Fruit fly (Drosophila melanogaster): ENCODE results near the gene Ir85a.

Ir85a gene

dm6 chr3R:8810397-8811184 is 16.1 kb downstream of the Ir85a start (continued):
- TF ChIP-seq Spps (tag; optimal IDR thresholded peaks at IDR 0.05), result peak; percentile 33
- TF ChIP-seq Scr (GFP tag; IDR thresholded peaks at IDR 0.05; ENCODE audit: partially characterized antibody), result no peak
- TF ChIP-seq Eip74EF (GFP tag; optimal IDR thresholded peaks at IDR 0.05), result peak in 1 of 2 experiments; percentile 65
- no peak for TF ChIP-seq CG42726 (GFP tag; IDR thresholded peaks at IDR 0.05; ENCODE audit: partially characterized antibody)
- peak; percentile 100 for TF ChIP-seq mirr (GFP tag; optimal IDR thresholded peaks at IDR 0.05)
- TF ChIP-seq vvl (GFP tag; IDR thresholded peaks at IDR 0.05), result peak; percentile 46
- peak; percentile 93 for TF ChIP-seq CG4328 (GFP tag; optimal IDR thresholded peaks at IDR 0.05)
- peak; percentile 65 for TF ChIP-seq al (GFP tag; IDR thresholded peaks at IDR 0.05)
- TF ChIP-seq CG2678 (tag; optimal IDR thresholded peaks at IDR 0.05), result peak; percentile 82
- TF ChIP-seq Vsx1 (GFP tag; optimal IDR thresholded peaks at IDR 0.05), result peak; percentile 94
- TF ChIP-seq dm (GFP tag; optimal IDR thresholded peaks at IDR 0.05), result peak; percentile 59
- TF ChIP-seq zf30C (GFP tag; optimal IDR thresholded peaks at IDR 0.05), result peak; percentile 46
- TF ChIP-seq HmgD (GFP tag; optimal IDR thresholded peaks at IDR 0.05), result peak; percentile 40
- TF ChIP-seq CG4404 (GFP tag; IDR thresholded peaks at IDR 0.05), result no peak
- TF ChIP-seq CG2116 (GFP tag; optimal IDR thresholded peaks at IDR 0.05), result peak; percentile 52
- TF ChIP-seq slbo (GFP tag; IDR thresholded peaks at IDR 0.05), result peak; percentile 30; the same call in 1 of the 2 replicates
- TF ChIP-seq lab (GFP tag; optimal IDR thresholded peaks at IDR 0.05), result peak; percentile 95
- TF ChIP-seq CG6254 (GFP tag; optimal IDR thresholded peaks at IDR 0.05), result peak; percentile 81
- peak; percentile 98 for TF ChIP-seq CG13894 (tag; optimal IDR thresholded peaks at IDR 0.05)
- TF ChIP-seq CG9817 (tag; optimal IDR thresholded peaks at IDR 0.05), result peak; percentile 56
- TF ChIP-seq sens-2 (GFP tag; IDR thresholded peaks at IDR 0.05), result peak; percentile 52
- 0 out of 2 replicates have a peak, but pooled peaks have one; percentile 44 for TF ChIP-seq Taf1 (GFP tag; IDR thresholded peaks at IDR 0.05)
- peak; percentile 38 for TF ChIP-seq jumu (GFP tag; optimal IDR thresholded peaks at IDR 0.05)
- TF ChIP-seq phol (tag; optimal IDR thresholded peaks at IDR 0.05), result peak; percentile 29
- TF ChIP-seq gem (tag; optimal IDR thresholded peaks at IDR 0.05), result peak; percentile 69
- peak; percentile 79 for TF ChIP-seq sr (GFP tag; IDR thresholded peaks at IDR 0.05)
- peak; percentile 85 for TF ChIP-seq sqz (GFP tag; optimal IDR thresholded peaks at IDR 0.05)
- TF ChIP-seq stc (GFP tag; IDR thresholded peaks at IDR 0.05), result peak; percentile 64
- TF ChIP-seq pita (GFP tag; optimal IDR thresholded peaks at IDR 0.05), result no peak
- TF ChIP-seq Hmr (GFP tag; optimal IDR thresholded peaks at IDR 0.05), result peak; percentile 94
- TF ChIP-seq CG12071 (GFP tag; optimal IDR thresholded peaks at IDR 0.05), result peak; percentile 98
- TF ChIP-seq Six4 (GFP tag; optimal IDR thresholded peaks at IDR 0.05), result peak; percentile 50
- TF ChIP-seq TFAM (GFP tag; optimal IDR thresholded peaks at IDR 0.05), result peak; percentile 51
- TF ChIP-seq CG17829 (tag; optimal IDR thresholded peaks at IDR 0.05), result peak; percentile 13
- TF ChIP-seq CG17328 (GFP tag; IDR thresholded peaks at IDR 0.05), result peak; percentile 79
- TF ChIP-seq ems (GFP tag; optimal IDR thresholded peaks at IDR 0.05), result peak; percentile 77
- peak; percentile 88 for TF ChIP-seq ac (GFP tag; optimal IDR thresholded peaks at IDR 0.05)
- TF ChIP-seq CG3065 (GFP tag; optimal IDR thresholded peaks at IDR 0.05), result peak; percentile 71
- TF ChIP-seq CG7786 (GFP tag; optimal IDR thresholded peaks at IDR 0.05), result peak; percentile 68
- peak; percentile 79 for TF ChIP-seq lbe (GFP tag; optimal IDR thresholded peaks at IDR 0.05)
- TF ChIP-seq Pdp1 (GFP tag; optimal IDR thresholded peaks at IDR 0.05), result peak in 1 of 2 experiments; percentile 95
- peak; percentile 52 for TF ChIP-seq Atf-2 (GFP tag; optimal IDR thresholded peaks at IDR 0.05)
- TF ChIP-seq bsh (GFP tag; optimal IDR thresholded peaks at IDR 0.05), result peak in 1 of 2 experiments; percentile 88
- TF ChIP-seq NC2α (GFP tag; optimal IDR thresholded peaks at IDR 0.05), result peak; percentile 89
- no peak for TF ChIP-seq Dll (GFP tag; IDR thresholded peaks at IDR 0.05; ENCODE audit: partially characterized antibody)
- no peak for TF ChIP-seq CG14860 (GFP tag; IDR thresholded peaks at IDR 0.05; ENCODE audit: partially characterized antibody)
- TF ChIP-seq HHEX (GFP tag; optimal IDR thresholded peaks at IDR 0.05), result peak; percentile 93
- TF ChIP-seq usp (GFP tag; optimal IDR thresholded peaks at IDR 0.05), result no peak

All from whole organism, embryonic.